Fruit fly (Drosophila melanogaster): Measurements from ENCODE around the gene CG31626.

CG31626 gene

dm6 chr2L:21197178-21197577 lies 39.4 kb downstream of the CG31626 start:
- peak; percentile 6 for TF ChIP-seq gem (tag; optimal IDR thresholded peaks at IDR 0.05)
- no peak for TF ChIP-seq peb (GFP tag; IDR thresholded peaks at IDR 0.05)
- no peak for TF ChIP-seq Dfd (GFP tag; optimal IDR thresholded peaks at IDR 0.05)
- TF ChIP-seq Drgx (GFP tag; IDR thresholded peaks at IDR 0.05) = peak; percentile 62

DNA sequence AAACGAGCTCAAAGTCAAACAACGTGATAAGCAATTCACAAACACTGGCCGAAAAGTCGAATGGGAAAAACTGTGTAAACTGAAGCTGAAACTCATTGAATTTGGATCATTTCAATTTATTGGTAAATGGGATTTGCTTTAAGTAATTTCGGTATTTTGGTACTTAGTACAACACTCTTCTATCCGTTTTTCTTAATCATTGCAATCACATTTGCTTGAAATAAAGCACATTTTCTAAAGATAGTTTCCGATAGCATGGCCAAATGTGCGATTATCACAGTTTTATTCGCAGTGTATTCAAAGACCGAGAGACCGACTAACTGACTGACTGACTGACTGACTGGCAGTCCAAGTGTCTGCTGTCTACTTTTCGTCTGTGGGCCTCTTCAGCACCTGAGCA lies 40.0 kb downstream of the CG31626 start:
- TF ChIP-seq ewg (GFP tag; optimal IDR thresholded peaks at IDR 0.05) = no peak
- peak; percentile 32; the same call in 1 of the 3 replicates for TF ChIP-seq tgo (GFP tag; IDR thresholded peaks at IDR 0.05)
- TF ChIP-seq CG32532 (GFP tag; IDR thresholded peaks at IDR 0.05) = no peak
- TF ChIP-seq sens (GFP tag) = peak; percentile 82
- TF ChIP-seq zf30C (GFP tag; optimal IDR thresholded peaks at IDR 0.05) = peak; percentile 30
- TF ChIP-seq CG17361 (GFP tag; IDR thresholded peaks at IDR 0.05) = 0 out of 3 replicates have a peak, but pooled peaks have one; percentile 32
- TF ChIP-seq CG2712 (tag; optimal IDR thresholded peaks at IDR 0.05) = peak; percentile 33
- TF ChIP-seq grau (tag; optimal IDR thresholded peaks at IDR 0.05) = peak; percentile 35
- TF ChIP-seq CG12769 (tag; optimal IDR thresholded peaks at IDR 0.05) = peak; percentile 10
- TF ChIP-seq slbo (GFP tag; IDR thresholded peaks at IDR 0.05) = peak; percentile 29; the same call in 1 of the 2 replicates
- no peak for TF ChIP-seq usp (GFP tag; optimal IDR thresholded peaks at IDR 0.05)
- 0 out of 2 replicates have a peak, but pooled peaks have one; percentile 14 for TF ChIP-seq Rfx (GFP tag; IDR thresholded peaks at IDR 0.05)
- peak; percentile 1 for TF ChIP-seq lilli (GFP tag; optimal IDR thresholded peaks at IDR 0.05)
- TF ChIP-seq Xrp1 (GFP tag; IDR thresholded peaks at IDR 0.05) = no peak
- peak; percentile 20 for TF ChIP-seq nmo (GFP tag; optimal IDR thresholded peaks at IDR 0.05)
- TF ChIP-seq ftz-f1 (GFP tag; optimal IDR thresholded peaks at IDR 0.05) = no peak
- peak; percentile 11 for TF ChIP-seq CG7556 (GFP tag; optimal IDR thresholded peaks at IDR 0.05)
- peak in 1 of 3 experiments; percentile 3 for TF ChIP-seq lola (GFP tag; optimal IDR thresholded peaks at IDR 0.05)
- peak; percentile 10 for TF ChIP-seq Fer1 (GFP tag; optimal IDR thresholded peaks at IDR 0.05)
- peak; percentile 56 for TF ChIP-seq CG2678 (tag; optimal IDR thresholded peaks at IDR 0.05)
- TF ChIP-seq gsb (GFP tag; IDR thresholded peaks at IDR 0.05) = no peak
- TF ChIP-seq Pdp1 (GFP tag; optimal IDR thresholded peaks at IDR 0.05) = peak in 1 of 2 experiments; percentile 7
- no peak for TF ChIP-seq kay (GFP tag; optimal IDR thresholded peaks at IDR 0.05)
- TF ChIP-seq Meics (GFP tag; optimal IDR thresholded peaks at IDR 0.05) = peak; percentile 44
- peak; percentile 18 for TF ChIP-seq CG30403 (GFP tag; optimal IDR thresholded peaks at IDR 0.05)
- TF ChIP-seq cwo (GFP tag; optimal IDR thresholded peaks at IDR 0.05) = peak; percentile 12
- peak; percentile 20 for TF ChIP-seq Fer3 (tag; optimal IDR thresholded peaks at IDR 0.05)
- peak; percentile 15 for TF ChIP-seq CG13424 (tag; optimal IDR thresholded peaks at IDR 0.05)
- TF ChIP-seq CG2120 (GFP tag; optimal IDR thresholded peaks at IDR 0.05) = peak; percentile 23
- peak; percentile 14; the same call in 1 of the 3 replicates for TF ChIP-seq dysf (GFP tag; IDR thresholded peaks at IDR 0.05)
- TF ChIP-seq YL-1 (GFP tag; optimal IDR thresholded peaks at IDR 0.05) = no peak
- no peak for TF ChIP-seq seq (GFP tag; IDR thresholded peaks at IDR 0.05)
- TF ChIP-seq CG10959 (GFP tag; IDR thresholded peaks at IDR 0.05) = no peak
- TF ChIP-seq HHEX (GFP tag; optimal IDR thresholded peaks at IDR 0.05) = peak; percentile 17
- no peak for TF ChIP-seq Hr3 (GFP tag; optimal IDR thresholded peaks at IDR 0.05)
- no peak for TF ChIP-seq vfl (GFP tag; optimal IDR thresholded peaks at IDR 0.05)
- TF ChIP-seq CG18262 (tag; optimal IDR thresholded peaks at IDR 0.05) = peak; percentile 26
- TF ChIP-seq BEAF-32 (GFP tag; optimal IDR thresholded peaks at IDR 0.05) = no peak
- TF ChIP-seq CG17385 (GFP tag; optimal IDR thresholded peaks at IDR 0.05) = no peak
- TF ChIP-seq CG7839 (tag; optimal IDR thresholded peaks at IDR 0.05) = peak; percentile 23
- TF ChIP-seq fu2 (GFP tag; optimal IDR thresholded peaks at IDR 0.05) = no peak
- TF ChIP-seq E2f2 (GFP tag; IDR thresholded peaks at IDR 0.05) = 0 out of 2 replicates have a peak, but pooled peaks have one; percentile 9
- TF ChIP-seq CG11504 (tag; optimal IDR thresholded peaks at IDR 0.05) = peak; percentile 47
- peak; percentile 17 for TF ChIP-seq Oli (tag; optimal IDR thresholded peaks at IDR 0.05)
- TF ChIP-seq CG9727 (GFP tag; optimal IDR thresholded peaks at IDR 0.05) = peak; percentile 42

Data from whole organism, embryonic.